Fruit fly (Drosophila melanogaster): ENCODE results near the gene toc.

toc gene

dm6 chr2L:3172745-3173271 lies 28.2 kb upstream of the toc start (continued):
- TF ChIP-seq sqz (GFP tag; optimal IDR thresholded peaks at IDR 0.05) (peak; percentile 58), CG11504 (tag; optimal IDR thresholded peaks at IDR 0.05) (no peak), Mes4 (GFP tag; optimal IDR thresholded peaks at IDR 0.05) (no peak), crp (GFP tag; optimal IDR thresholded peaks at IDR 0.05) (peak in 1 of 2 experiments; percentile 62), CHES-1-like (GFP tag; optimal IDR thresholded peaks at IDR 0.05) (no peak), CG30020 (tag; optimal IDR thresholded peaks at IDR 0.05) (peak; percentile 81), shn (GFP tag; optimal IDR thresholded peaks at IDR 0.05) (no peak), hb (GFP tag; IDR thresholded peaks at IDR 0.05; ENCODE audit: partially characterized antibody) (peak; percentile 79), bcd (GFP tag; optimal IDR thresholded peaks at IDR 0.05) (no peak), sug (tag; optimal IDR thresholded peaks at IDR 0.05) (no peak), Bdp1 (GFP tag; optimal IDR thresholded peaks at IDR 0.05) (peak; percentile 100), CG31365 (tag; optimal IDR thresholded peaks at IDR 0.05) (peak; percentile 44), BtbVII (GFP tag; optimal IDR thresholded peaks at IDR 0.05) (peak; percentile 59), ash1 (GFP tag; optimal IDR thresholded peaks at IDR 0.05) (no peak), vfl (GFP tag; optimal IDR thresholded peaks at IDR 0.05) (no peak), cg (GFP tag; optimal IDR thresholded peaks at IDR 0.05) (no peak), CG12299 (tag; optimal IDR thresholded peaks at IDR 0.05) (no peak), CG6765 (GFP tag; optimal IDR thresholded peaks at IDR 0.05) (no peak), fu2 (GFP tag; optimal IDR thresholded peaks at IDR 0.05) (no peak), CG10959 (GFP tag; IDR thresholded peaks at IDR 0.05) (no peak), Dfd (GFP tag; optimal IDR thresholded peaks at IDR 0.05) (no peak), unpg (GFP tag; optimal IDR thresholded peaks at IDR 0.05) (no peak), CG6254 (GFP tag; optimal IDR thresholded peaks at IDR 0.05) (peak; percentile 99), nau (GFP tag; optimal IDR thresholded peaks at IDR 0.05) (peak; percentile 11), nom (GFP tag; optimal IDR thresholded peaks at IDR 0.05) (peak; percentile 57), CG8281 (tag; optimal IDR thresholded peaks at IDR 0.05) (no peak), zf30C (GFP tag; optimal IDR thresholded peaks at IDR 0.05) (no peak), CG18011 (GFP tag; optimal IDR thresholded peaks at IDR 0.05) (no peak), CG9932 (GFP tag; IDR thresholded peaks at IDR 0.05) (no peak), dpn (GFP tag; optimal IDR thresholded peaks at IDR 0.05) (peak in 1 of 2 experiments; percentile 17), chinmo (GFP tag; IDR thresholded peaks at IDR 0.05; ENCODE audit: partially characterized antibody) (no peak; the same call in 2 of the 4 replicates), Nf-YA (GFP tag; IDR thresholded peaks at IDR 0.05) (no peak), crol (GFP tag; IDR thresholded peaks at IDR 0.05) (no peak), CG7556 (GFP tag; optimal IDR thresholded peaks at IDR 0.05) (no peak), scrt (GFP tag; optimal IDR thresholded peaks at IDR 0.05) (peak; percentile 27), Awh (GFP tag; IDR thresholded peaks at IDR 0.05) (no peak), CG1024 (GFP tag; IDR thresholded peaks at IDR 0.05) (no peak), CG12155 (GFP tag; optimal IDR thresholded peaks at IDR 0.05) (no peak), CG1529 (GFP tag; optimal IDR thresholded peaks at IDR 0.05) (no peak), CG8388 (GFP tag; optimal IDR thresholded peaks at IDR 0.05) (peak; percentile 2), CG34422 (GFP tag; IDR thresholded peaks at IDR 0.05) (peak; percentile 16; the same call in 1 of the 3 replicates), Hmx (GFP tag; optimal IDR thresholded peaks at IDR 0.05) (no peak), CG31441 (GFP tag; IDR thresholded peaks at IDR 0.05) (peak; percentile 44; the same call in 1 of the 2 replicates), CG12104 (GFP tag; optimal IDR thresholded peaks at IDR 0.05) (no peak), CG17359 (tag; optimal IDR thresholded peaks at IDR 0.05) (no peak), CG2712 (tag; optimal IDR thresholded peaks at IDR 0.05) (peak; percentile 51), CG7987 (GFP tag; optimal IDR thresholded peaks at IDR 0.05) (peak; percentile 60), Jarid2 (GFP tag; optimal IDR thresholded peaks at IDR 0.05) (no peak), Oaz (GFP tag; IDR thresholded peaks at IDR 0.05) (no peak), zfh1 (GFP tag; IDR thresholded peaks at IDR 0.05) (0 out of 3 replicates have a peak, but pooled peaks have one; percentile 32)
